Worm (Caenorhabditis elegans): Measurements from ENCODE around the gene C32D5.12.

The C32D5.12 gene

ce11 chrII:6322081-6322480 lies 36.7 kb downstream of the C32D5.12 start:
- TF ChIP-seq skn-1 (tag; optimal IDR thresholded peaks at IDR 0.05), result no peak
- TF ChIP-seq swsn-7 (tag; optimal IDR thresholded peaks at IDR 0.05), result no peak
- no peak for TF ChIP-seq tbx-2 (tag; optimal IDR thresholded peaks at IDR 0.05)
- TF ChIP-seq sup-37 (GFP tag; optimal IDR thresholded peaks at IDR 0.05), result no peak
- no peak for TF ChIP-seq vab-15 (tag; optimal IDR thresholded peaks at IDR 0.05)
- TF ChIP-seq hpl-2 (GFP tag; optimal IDR thresholded peaks at IDR 0.05), result no peak
- no peak for TF ChIP-seq zag-1 (tag; optimal IDR thresholded peaks at IDR 0.05)

ce11 chrII:6320655-6321388 lies 38.0 kb downstream of the C32D5.12 start, which contains the start of gene efr-3:
Gene efr-3 (minus strand): TSS chrII:6321159.
- no peak for TF ChIP-seq lin-13 (GFP tag; optimal IDR thresholded peaks at IDR 0.05)
- peak; percentile 47 for TF ChIP-seq lin-14 (GFP tag; optimal IDR thresholded peaks at IDR 0.05)
- no peak for TF ChIP-seq fos-1 (tag; optimal IDR thresholded peaks at IDR 0.05)
- peak; percentile 65 to 79 for TF ChIP-seq lsy-2 (tag; optimal IDR thresholded peaks at IDR 0.05)
- TF ChIP-seq blmp-1 (tag; optimal IDR thresholded peaks at IDR 0.05), result peak; percentile 31
- no peak for TF ChIP-seq mef-2 (tag; optimal IDR thresholded peaks at IDR 0.05)
- TF ChIP-seq mdl-1 (tag; optimal IDR thresholded peaks at IDR 0.05), result no peak
- TF ChIP-seq vab-15 (tag; optimal IDR thresholded peaks at IDR 0.05), result no peak
- TF ChIP-seq grh-1 (GFP tag; IDR thresholded peaks at IDR 0.05), result no peak
- no peak for TF ChIP-seq zip-4 (GFP tag; optimal IDR thresholded peaks at IDR 0.05)
- peak; percentile 21 for TF ChIP-seq nhr-90 (tag; optimal IDR thresholded peaks at IDR 0.05; ENCODE audit: poor library complexity)
- no peak for TF ChIP-seq sptf-1 (tag; optimal IDR thresholded peaks at IDR 0.05)
- peak; percentile 21 for TF ChIP-seq swsn-7 (tag; optimal IDR thresholded peaks at IDR 0.05)
- no peak for TF ChIP-seq fkh-10 (GFP tag; optimal IDR thresholded peaks at IDR 0.05)
- TF ChIP-seq aha-1 (tag; optimal IDR thresholded peaks at IDR 0.05), result no peak
- no peak for TF ChIP-seq dsc-1 (tag; optimal IDR thresholded peaks at IDR 0.05)
- no peak for TF ChIP-seq unc-62 (GFP tag; optimal IDR thresholded peaks at IDR 0.05)
- no peak for TF ChIP-seq nhr-12 (tag; optimal IDR thresholded peaks at IDR 0.05)
- TF ChIP-seq egl-13 (tag; optimal IDR thresholded peaks at IDR 0.05), result no peak
- peak; percentile 51 for TF ChIP-seq nhr-85 (tag)
- peak in 1 of 3 experiments; percentile 40 for TF ChIP-seq ceh-82 (tag; optimal IDR thresholded peaks at IDR 0.05)
- no peak for TF ChIP-seq ces-1 (GFP tag; optimal IDR thresholded peaks at IDR 0.05)
- no peak for TF ChIP-seq nhr-76 (tag; optimal IDR thresholded peaks at IDR 0.05)
- TF ChIP-seq zag-1 (tag; optimal IDR thresholded peaks at IDR 0.05), result no peak
- no peak for TF ChIP-seq nhr-28 (tag; optimal IDR thresholded peaks at IDR 0.05)
- TF ChIP-seq elt-3 (tag; optimal IDR thresholded peaks at IDR 0.05), result peak in 1 of 6 experiments; percentile 27
- no peak for TF ChIP-seq lir-3 (tag; optimal IDR thresholded peaks at IDR 0.05; ENCODE audit: poor library complexity)
- peak; percentile 55 for TF ChIP-seq snu-23 (GFP tag; optimal IDR thresholded peaks at IDR 0.05)
- peak; percentile 24 for TF ChIP-seq lin-15B (tag; optimal IDR thresholded peaks at IDR 0.05)
- TF ChIP-seq Y116A8C.19 (tag; optimal IDR thresholded peaks at IDR 0.05; ENCODE audit: borderline replicate concordance), result no peak
- peak; percentile 38 for TF ChIP-seq lin-39 (tag; optimal IDR thresholded peaks at IDR 0.05)
- no peak for TF ChIP-seq pqm-1 (tag; optimal IDR thresholded peaks at IDR 0.05)
- peak; percentile 55 for TF ChIP-seq xbp-1 (tag; optimal IDR thresholded peaks at IDR 0.05)
- TF ChIP-seq egl-27 (tag; optimal IDR thresholded peaks at IDR 0.05), result no peak
- no peak for TF ChIP-seq hlh-17 (GFP tag; optimal IDR thresholded peaks at IDR 0.05; ENCODE audit: borderline replicate concordance)
- peak; percentile 58 for TF ChIP-seq tbx-2 (tag; optimal IDR thresholded peaks at IDR 0.05)
- peak; percentile 40 for TF ChIP-seq skn-1 (tag; optimal IDR thresholded peaks at IDR 0.05)
- peak; percentile 31 for TF ChIP-seq F16B12.6 (tag; optimal IDR thresholded peaks at IDR 0.05)
- TF ChIP-seq unc-30 (tag; optimal IDR thresholded peaks at IDR 0.05), result no peak
- TF ChIP-seq unc-86 (tag; optimal IDR thresholded peaks at IDR 0.05), result peak; percentile 28
- TF ChIP-seq unc-130 (tag; optimal IDR thresholded peaks at IDR 0.05), result no peak
- no peak for TF ChIP-seq ceh-8 (GFP tag; optimal IDR thresholded peaks at IDR 0.05)
- peak; percentile 60 for TF ChIP-seq nhr-71 (tag; optimal IDR thresholded peaks at IDR 0.05)
- TF ChIP-seq efl-3 (GFP tag; optimal IDR thresholded peaks at IDR 0.05), result no peak
- TF ChIP-seq nhr-11 (tag; optimal IDR thresholded peaks at IDR 0.05), result peak; percentile 18
- TF ChIP-seq ztf-4 (tag; optimal IDR thresholded peaks at IDR 0.05), result no peak
- TF ChIP-seq elt-2 (tag; optimal IDR thresholded peaks at IDR 0.05), result no peak

Measured in whole organism, L1 larva.